Worm (Caenorhabditis elegans) whole organism, L2 larva: ENCODE measurements around the gene T05G5.4.

Experiments
- aly-2 ChIP-seq: fragments of 150-350 bp; optimal IDR thresholded peaks from 2 replicates; lab custom pipeline; 2014; ENCODE audit warnings: missing biosample characterization, missing genetic modification characterization
- ama-1 ChIP-seq: fragments of 150-350 bp; optimal IDR thresholded peaks from 2 replicates; lab custom pipeline; 2018; ENCODE audit warnings: inconsistent platforms
- crh-2 ChIP-seq: sonication (generic microtip); optimal IDR thresholded peaks from 2 replicates; lab custom pipeline; 2017; ENCODE audit warnings: missing biosample characterization, missing genetic modification characterization
- egl-27 ChIP-seq: sonication (generic microtip); optimal IDR thresholded peaks from 3 replicates; lab custom pipeline; 2017; ENCODE audit warnings: missing biosample characterization, missing genetic modification reagents, missing genetic modification characterization
- lin-13 ChIP-seq: fragments of 150-350 bp; optimal IDR thresholded peaks from 2 replicates; lab custom pipeline; 2014; ENCODE audit warnings: missing biosample characterization, missing genetic modification reagents, missing genetic modification characterization
- lin-39 ChIP-seq: fragments of 150-350 bp; optimal IDR thresholded peaks from 2 replicates; lab custom pipeline; 2014; ENCODE audit warnings: missing biosample characterization, missing genetic modification reagents, missing genetic modification characterization
- mab-5 ChIP-seq: fragments of 150-350 bp; optimal IDR thresholded peaks from 2 replicates; lab custom pipeline; 2014; ENCODE audit warnings: missing biosample characterization, missing genetic modification characterization
- mdl-1 ChIP-seq, 2 experiments: fragments of 150-350 bp in 1 of 2; sonication (generic microtip) in 1 of 2; optimal IDR thresholded peaks; 2 replicates each; lab custom pipeline; 2017; ENCODE audit warnings: missing biosample characterization in 2 of 2, missing genetic modification characterization in 2 of 2
- nhr-10 ChIP-seq: sonication (generic microtip); optimal IDR thresholded peaks from 2 replicates; lab custom pipeline; 2017; ENCODE audit warnings: missing biosample characterization, missing genetic modification characterization
- nhr-21 ChIP-seq: fragments of 150-350 bp; optimal IDR thresholded peaks from 2 replicates; lab custom pipeline; 2014; ENCODE audit warnings: missing biosample characterization, missing genetic modification characterization
- peb-1 ChIP-seq: fragments of 150-350 bp; optimal IDR thresholded peaks from 2 replicates; lab custom pipeline; 2014; ENCODE audit warnings: missing biosample characterization, missing genetic modification characterization
- sma-9 ChIP-seq, 2 experiments: fragments of 150-350 bp in 1 of 2; sonication (generic microtip) in 1 of 2; optimal IDR thresholded peaks; 2 replicates each; lab custom pipeline; 2014 to 2016; ENCODE audit warnings: missing genetic modification characterization in 2 of 2, mild to moderate bottlenecking in 1 of 2, missing biosample characterization in 1 of 2, missing compliant biosample characterization in 1 of 2, missing genetic modification reagents in 1 of 2, moderate library complexity in 1 of 2
- snpc-4 ChIP-seq: fragments of 150-350 bp; optimal IDR thresholded peaks from 2 replicates; lab custom pipeline; 2014; ENCODE audit warnings: missing biosample characterization, missing genetic modification characterization
- unc-39 ChIP-seq: fragments of 150-350 bp; optimal IDR thresholded peaks from 2 replicates; lab custom pipeline; 2014; ENCODE audit warnings: missing biosample characterization, missing genetic modification characterization

- TF ChIP-seq mdl-1 (tag; optimal IDR thresholded peaks at IDR 0.05; lab: Kevin White, UChicago) (no peak), snpc-4 (tag; lab: Kevin White, UChicago) (no peak), nhr-10 (tag; lab: Kevin White, UChicago) (no peak), ama-1 (lab: Kevin White, UChicago) (no peak), crh-2 (tag; lab: Kevin White, UChicago) (no peak), aly-2 (tag; lab: Kevin White, UChicago) (no peak), unc-39 (tag; lab: Kevin White, UChicago) (no peak), egl-27 (tag; lab: Kevin White, UChicago) (no peak), nhr-21 (no peak), peb-1 (tag; lab: Kevin White, UChicago) (no peak), sma-9 (GFP tag; optimal IDR thresholded peaks at IDR 0.05; lab: Kevin White, UChicago) (no peak), sma-9 (tag; optimal IDR thresholded peaks at IDR 0.05; lab: Kevin White, UChicago) (no peak), lin-13 (no peak), lin-39 (no peak), mab-5 (tag; lab: Kevin White, UChicago) (no peak)
Measured at ce11 chrIII:9768023-9768422, 19.3 kb downstream of the T05G5.4 start.
